Fruit fly (Drosophila melanogaster): ENCODE results near the gene CG11686.

Gene CG11686

dm6 chr3R:13260114-13260673 is at the start of gene CG11686:
Gene CG11686 (plus strand): TSS chr3R:13260356.
- no peak for TF ChIP-seq pan (optimal IDR thresholded peaks at IDR 0.05)
- no peak for TF ChIP-seq psq (optimal IDR thresholded peaks at IDR 0.05)
- TF ChIP-seq CG8478 (optimal IDR thresholded peaks at IDR 0.05), result no peak
- no peak for TF ChIP-seq usp (GFP tag; optimal IDR thresholded peaks at IDR 0.05)
- no peak for TF ChIP-seq Dll (optimal IDR thresholded peaks at IDR 0.05)
- no peak for TF ChIP-seq EcR (GFP tag; optimal IDR thresholded peaks at IDR 0.05)

- TF ChIP-seq psq (optimal IDR thresholded peaks at IDR 0.05) (no peak), EcR (GFP tag; optimal IDR thresholded peaks at IDR 0.05) (no peak), Dll (optimal IDR thresholded peaks at IDR 0.05) (no peak), CG8478 (optimal IDR thresholded peaks at IDR 0.05) (no peak), pan (optimal IDR thresholded peaks at IDR 0.05) (no peak), usp (GFP tag; optimal IDR thresholded peaks at IDR 0.05) (no peak)
These were observed 45.8 kb upstream of the CG11686 start, which contains the start of gene CG8483 for dm6 chr3R:13214347-13214746. Gene CG8483 (minus strand): TSS chr3R:13214465.

dm6 chr3R:13215100-13215499 is 45.1 kb upstream of the CG11686 start:
- no peak for TF ChIP-seq CG8478 (optimal IDR thresholded peaks at IDR 0.05)

dm6 chr3R:13218733-13219132 is 41.4 kb upstream of the CG11686 start:
- TF ChIP-seq EcR (GFP tag; optimal IDR thresholded peaks at IDR 0.05) (no peak), Dll (optimal IDR thresholded peaks at IDR 0.05) (no peak), usp (GFP tag; optimal IDR thresholded peaks at IDR 0.05) (no peak), pan (optimal IDR thresholded peaks at IDR 0.05) (no peak), CG8478 (optimal IDR thresholded peaks at IDR 0.05) (no peak), psq (optimal IDR thresholded peaks at IDR 0.05) (no peak)

- TF ChIP-seq Dll (optimal IDR thresholded peaks at IDR 0.05), result no peak
These were observed 39.7 kb upstream of the CG11686 start, which contains the start of gene CG8476 for dm6 chr3R:13220478-13220877. Gene CG8476 (minus strand): TSS chr3R:13220578.

dm6 chr3R:13221820-13222219 is 38.3 kb upstream of the CG11686 start:
- TF ChIP-seq CG8478 (optimal IDR thresholded peaks at IDR 0.05) (no peak), pan (optimal IDR thresholded peaks at IDR 0.05) (no peak), usp (GFP tag; optimal IDR thresholded peaks at IDR 0.05) (no peak), psq (optimal IDR thresholded peaks at IDR 0.05) (no peak), EcR (GFP tag; optimal IDR thresholded peaks at IDR 0.05) (no peak), Dll (optimal IDR thresholded peaks at IDR 0.05) (no peak)

- no peak for TF ChIP-seq pan (optimal IDR thresholded peaks at IDR 0.05)
- no peak for TF ChIP-seq Dll (optimal IDR thresholded peaks at IDR 0.05)
- no peak for TF ChIP-seq CG8478 (optimal IDR thresholded peaks at IDR 0.05)
- no peak for TF ChIP-seq psq (optimal IDR thresholded peaks at IDR 0.05)
- no peak for TF ChIP-seq usp (GFP tag; optimal IDR thresholded peaks at IDR 0.05)
- TF ChIP-seq EcR (GFP tag; optimal IDR thresholded peaks at IDR 0.05), result no peak
These were observed 29.0 kb upstream of the CG11686 start for dm6 chr3R:13231184-13231583.

dm6 chr3R:13241726-13242125 is 18.4 kb upstream of the CG11686 start:
- TF ChIP-seq CG8478 (optimal IDR thresholded peaks at IDR 0.05), result no peak
- no peak for TF ChIP-seq Dll (optimal IDR thresholded peaks at IDR 0.05)
- no peak for TF ChIP-seq psq (optimal IDR thresholded peaks at IDR 0.05)
- no peak for TF ChIP-seq usp (GFP tag; optimal IDR thresholded peaks at IDR 0.05)
- no peak for TF ChIP-seq pan (optimal IDR thresholded peaks at IDR 0.05)
- TF ChIP-seq EcR (GFP tag; optimal IDR thresholded peaks at IDR 0.05), result no peak

- no peak for TF ChIP-seq CG8478 (optimal IDR thresholded peaks at IDR 0.05)
- TF ChIP-seq usp (GFP tag; optimal IDR thresholded peaks at IDR 0.05), result no peak
- TF ChIP-seq psq (optimal IDR thresholded peaks at IDR 0.05), result no peak
- no peak for TF ChIP-seq pan (optimal IDR thresholded peaks at IDR 0.05)
- no peak for TF ChIP-seq EcR (GFP tag; optimal IDR thresholded peaks at IDR 0.05)
- TF ChIP-seq Dll (optimal IDR thresholded peaks at IDR 0.05), result no peak
These were observed 3.0 kb upstream of the CG11686 start for dm6 chr3R:13257110-13257509.

- TF ChIP-seq Dll (optimal IDR thresholded peaks at IDR 0.05), result no peak
- no peak for TF ChIP-seq usp (GFP tag; optimal IDR thresholded peaks at IDR 0.05)
- TF ChIP-seq pan (optimal IDR thresholded peaks at IDR 0.05), result no peak
- no peak for TF ChIP-seq CG8478 (optimal IDR thresholded peaks at IDR 0.05)
- TF ChIP-seq psq (optimal IDR thresholded peaks at IDR 0.05), result no peak
- TF ChIP-seq EcR (GFP tag; optimal IDR thresholded peaks at IDR 0.05), result no peak
These were observed 1.2 kb upstream of the CG11686 start, which contains the start of gene Ace for dm6 chr3R:13258696-13259567. Gene Ace (minus strand): TSS chr3R:13259517.

- TF ChIP-seq usp (GFP tag; optimal IDR thresholded peaks at IDR 0.05) (no peak), psq (optimal IDR thresholded peaks at IDR 0.05) (no peak), Dll (optimal IDR thresholded peaks at IDR 0.05) (no peak), pan (optimal IDR thresholded peaks at IDR 0.05) (no peak), EcR (GFP tag; optimal IDR thresholded peaks at IDR 0.05) (no peak), CG8478 (optimal IDR thresholded peaks at IDR 0.05) (no peak)
These were observed 1.6 kb downstream of the CG11686 start for dm6 chr3R:13261706-13262105.

- no peak for TF ChIP-seq usp (GFP tag; optimal IDR thresholded peaks at IDR 0.05)
- no peak for TF ChIP-seq EcR (GFP tag; optimal IDR thresholded peaks at IDR 0.05)
- no peak for TF ChIP-seq CG8478 (optimal IDR thresholded peaks at IDR 0.05)
- no peak for TF ChIP-seq psq (optimal IDR thresholded peaks at IDR 0.05)
- no peak for TF ChIP-seq Dll (optimal IDR thresholded peaks at IDR 0.05)
- no peak for TF ChIP-seq pan (optimal IDR thresholded peaks at IDR 0.05)
These were observed 4.0 kb downstream of the CG11686 start, which contains the start of gene Ravus for dm6 chr3R:13264061-13264661. Gene Ravus (minus strand): TSS chr3R:13264061.

All from whole organism.